Worm (Caenorhabditis elegans) whole organism, L2 larva: Measurements from ENCODE around the gene cest-2.1.

Experiments used
- blmp-1 ChIP-seq: sonication (generic microtip); optimal IDR thresholded peaks from 2 replicates; lab custom pipeline; 2017; ENCODE audit warnings: missing genetic modification characterization, mild to moderate bottlenecking, missing compliant biosample characterization, antibody characterized with exemption, moderate library complexity; ENCODE audit not compliant: insufficient read depth
- nhr-237 ChIP-seq: fragments of 150-350 bp; optimal IDR thresholded peaks from 2 replicates; lab custom pipeline; 2014; ENCODE audit warnings: missing biosample characterization, missing genetic modification characterization
- nhr-77 ChIP-seq: fragments of 150-350 bp; optimal IDR thresholded peaks from 2 replicates; lab custom pipeline; 2014; ENCODE audit warnings: missing biosample characterization, missing genetic modification characterization
- ztf-4 ChIP-seq: fragments of 150-350 bp; optimal IDR thresholded peaks from 2 replicates; lab custom pipeline; 2014; ENCODE audit warnings: missing biosample characterization, missing genetic modification characterization

DNA sequence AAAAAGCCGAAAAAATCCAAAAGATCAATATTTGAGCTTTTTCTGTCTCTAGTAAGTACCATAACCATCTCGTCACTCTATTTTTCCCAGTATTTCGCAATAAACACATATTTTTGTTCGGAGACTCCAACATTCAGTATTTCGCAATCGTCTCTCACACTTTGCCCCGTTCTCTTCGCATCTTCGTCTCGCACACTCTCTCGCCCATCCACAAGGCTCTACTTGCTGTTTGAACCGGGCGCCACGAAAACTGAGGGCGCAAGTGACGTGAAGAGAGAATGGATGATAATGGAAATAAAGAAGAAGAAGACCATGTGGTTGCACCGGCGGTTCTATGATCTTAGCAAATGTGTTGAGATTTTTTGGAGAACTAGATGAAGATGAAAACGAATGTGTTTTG lies 28.8 kb upstream of the cest-2.1 start:
- TF ChIP-seq nhr-77 (tag; lab: Kevin White, UChicago) (peak; percentile 26), nhr-237 (tag; lab: Kevin White, UChicago) (no peak), blmp-1 (tag; lab: Kevin White, UChicago) (peak; percentile 66), ztf-4 (tag; lab: Kevin White, UChicago) (peak; percentile 92)
